Worm (Caenorhabditis elegans) whole organism, early embryonic: Measurements from ENCODE around the gene cha-1.

Experiments
- ama-1 ChIP-seq: fragments of 150-350 bp; optimal IDR thresholded peaks from 2 replicates; lab custom pipeline; 2014
- ets-7 ChIP-seq: sonication (generic microtip); optimal IDR thresholded peaks from 2 replicates; lab custom pipeline; 2016; ENCODE audit warnings: missing genotype, missing genetic modification characterization, missing compliant biosample characterization
- hmg-4 ChIP-seq: fragments of 200-800 bp; sonication (Bioruptor generic); optimal IDR thresholded peaks from 2 replicates; lab custom pipeline; 2018; ENCODE audit warnings: mild to moderate bottlenecking, missing genetic modification characterization, missing compliant biosample characterization
- hnd-1 ChIP-seq: sonication (generic microtip); optimal IDR thresholded peaks from 2 replicates; lab custom pipeline; 2016; ENCODE audit warnings: missing genetic modification characterization, missing compliant biosample characterization
- tbx-11 ChIP-seq: fragments of 200-800 bp; sonication (Bioruptor generic); IDR thresholded peaks from 2 replicates; pipeline ENCODE4 v1.3.6; 2022; ENCODE audit warnings: missing genetic modification characterization, missing compliant biosample characterization
- tbx-37 ChIP-seq: fragments of 200-800 bp; sonication (Bioruptor generic); conservative IDR thresholded peaks from 2 replicates; pipeline ENCODE4 v1.3.6; 2022; ENCODE audit warnings: missing genetic modification reagents, missing genetic modification characterization, missing compliant biosample characterization

- TF ChIP-seq hmg-4 (GFP tag; lab: Kevin White, UChicago) = no peak
- TF ChIP-seq tbx-37 = no peak
- no peak for TF ChIP-seq ets-7 (tag; lab: Kevin White, UChicago)
- TF ChIP-seq hnd-1 (tag; lab: Kevin White, UChicago) = no peak
- no peak for TF ChIP-seq ama-1 (lab: Kevin White, UChicago)
- TF ChIP-seq tbx-11 (GFP tag; lab: Robert Waterston, UW) = no peak
Observed at ce11 chrIV:3644863-3645378, 20.4 kb upstream of the cha-1 start.
